Fruit fly (Drosophila melanogaster) whole organism, adult: ENCODE results near the gene CG9391.

ENCODE experiments used
- CG11617 ChIP-seq: fragments of 200-800 bp; sonication (Bioruptor generic); optimal IDR thresholded peaks from 2 replicates; lab custom pipeline; 2017; ENCODE audit warnings: mild to moderate bottlenecking, missing biosample characterization, missing genetic modification reagents, missing genetic modification characterization
- Clk ChIP-seq: fragments of 200-800 bp; sonication (Bioruptor generic); optimal IDR thresholded peaks from 2 replicates; lab custom pipeline; 2017; ENCODE audit warnings: missing biosample characterization, missing genetic modification characterization
- cnc ChIP-seq, 2 experiments: fragments of >200 bp; optimal IDR thresholded peaks; 2 replicates each; lab custom pipeline; 2017
- toe ChIP-seq: fragments of 200-800 bp; sonication (Bioruptor generic); optimal IDR thresholded peaks from 2 replicates; lab custom pipeline; 2016; ENCODE audit warnings: missing biosample characterization, missing genetic modification characterization

DNA sequence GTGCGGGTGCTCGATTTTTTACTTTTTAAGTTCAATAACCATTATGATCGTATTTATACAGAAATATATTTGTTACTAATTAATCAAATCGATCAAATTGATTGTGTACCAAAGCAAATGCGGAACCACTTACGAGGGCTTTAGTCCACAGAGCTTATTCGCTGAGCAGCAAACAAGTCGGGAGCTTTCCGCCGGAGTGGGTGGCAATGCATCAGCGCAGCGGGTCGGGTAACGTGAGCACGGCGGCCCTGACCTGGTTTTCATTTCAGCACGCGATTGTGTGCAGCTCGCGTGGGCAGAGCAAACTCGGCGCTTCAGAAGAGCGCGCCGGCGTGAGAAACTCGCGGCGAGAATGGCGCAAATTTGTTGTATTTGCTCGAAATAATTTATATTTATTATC is 49.0 kb downstream of the CG9391 start:
- no peak for TF ChIP-seq toe
- TF ChIP-seq Clk (GFP tag; lab: Kevin White, UChicago): no peak
- TF ChIP-seq CG11617 (GFP tag; lab: Kevin White, UChicago): no peak
- no peak for TF ChIP-seq cnc (optimal IDR thresholded peaks at IDR 0.05; lab: Kevin White, UChicago)
